Worm (Caenorhabditis elegans) whole organism, L1 larva: ENCODE data around the gene srr-3.

Experiments
- C16A3.4 ChIP-seq: fragments of 150-350 bp; optimal IDR thresholded peaks from 2 replicates; lab custom pipeline; 2014; ENCODE audit warnings: missing biosample characterization, missing genetic modification characterization
- C34B4.2 ChIP-seq: sonication (generic microtip); optimal IDR thresholded peaks from 2 replicates; lab custom pipeline; 2017; ENCODE audit warnings: mild to moderate bottlenecking, missing genetic modification characterization, missing compliant biosample characterization
- F16B12.6 ChIP-seq: fragments of 150-350 bp; optimal IDR thresholded peaks from 2 replicates; lab custom pipeline; 2014; ENCODE audit warnings: missing biosample characterization, missing genetic modification characterization
- aha-1 ChIP-seq: fragments of 150-350 bp; optimal IDR thresholded peaks from 2 replicates; lab custom pipeline; 2014; ENCODE audit warnings: missing biosample characterization, missing genetic modification characterization
- aly-2 ChIP-seq: fragments of 150-350 bp; optimal IDR thresholded peaks from 2 replicates; lab custom pipeline; 2014; ENCODE audit warnings: missing biosample characterization, missing genetic modification characterization
- blmp-1 ChIP-seq: fragments of 150-350 bp; optimal IDR thresholded peaks from 2 replicates; lab custom pipeline; 2014; ENCODE audit warnings: missing biosample characterization, missing genetic modification characterization
- ceh-63 ChIP-seq: fragments of 200-800 bp; sonication (Bioruptor generic); optimal IDR thresholded peaks from 2 replicates; lab custom pipeline; 2018; ENCODE audit warnings: mild to moderate bottlenecking, missing genetic modification characterization, missing compliant biosample characterization
- ceh-90 ChIP-seq: sonication (generic microtip); optimal IDR thresholded peaks from 2 replicates; lab custom pipeline; 2016; ENCODE audit warnings: missing genetic modification characterization, missing compliant biosample characterization
- egl-13 ChIP-seq: sonication (generic microtip); optimal IDR thresholded peaks from 2 replicates; lab custom pipeline; 2016; ENCODE audit warnings: missing genotype, missing genetic modification reagents, missing genetic modification characterization, missing compliant biosample characterization
- egl-27 ChIP-seq, 2 experiments: fragments of 150-350 bp in 1 of 2; sonication (generic microtip); optimal IDR thresholded peaks; 3 replicates each; lab custom pipeline; 2017 to 2018; ENCODE audit warnings: missing biosample characterization in 2 of 2, missing genetic modification characterization in 2 of 2, missing genetic modification reagents in 2 of 2
- elt-2 ChIP-seq: sonication (generic microtip); optimal IDR thresholded peaks from 2 replicates; lab custom pipeline; 2016; ENCODE audit warnings: missing genetic modification characterization, mild to moderate bottlenecking, inconsistent platforms, missing compliant biosample characterization, missing genetic modification reagents
- elt-3 ChIP-seq, 6 experiments: fragments of 150-350 bp in 1 of 6; sonication (generic microtip); optimal IDR thresholded peaks; 2 replicates each; lab custom pipeline; 2017 to 2018; ENCODE audit warnings: missing biosample characterization in 6 of 6, missing genetic modification characterization in 6 of 6, inconsistent platforms in 1 of 6
- fkh-10 ChIP-seq: sonication (generic microtip); optimal IDR thresholded peaks from 2 replicates; lab custom pipeline; 2017; ENCODE audit warnings: missing biosample characterization, missing genetic modification reagents, missing genetic modification characterization
- fkh-8 ChIP-seq: sonication (generic microtip); optimal IDR thresholded peaks from 2 replicates; lab custom pipeline; 2016; ENCODE audit warnings: mild to moderate bottlenecking, missing genetic modification characterization, missing compliant biosample characterization
- grh-1 ChIP-seq: fragments of 200-800 bp; sonication (Bioruptor generic); IDR thresholded peaks from 2 replicates; pipeline ENCODE4 v1.3.6; 2022; ENCODE audit warnings: missing genetic modification reagents, missing genetic modification characterization, missing compliant biosample characterization
- hlh-4 ChIP-seq: sonication (generic microtip); optimal IDR thresholded peaks from 2 replicates; lab custom pipeline; 2016; ENCODE audit warnings: mild to moderate bottlenecking, missing genetic modification characterization, missing compliant biosample characterization
- hpl-2 ChIP-seq: fragments of 150-350 bp; optimal IDR thresholded peaks from 2 replicates; lab custom pipeline; 2014; ENCODE audit warnings: missing biosample characterization, missing genetic modification reagents, missing genetic modification characterization
- isw-1 ChIP-seq: fragments of 200-800 bp; sonication (Bioruptor generic); IDR thresholded peaks from 2 replicates; pipeline ENCODE4 v1.3.6; 2022; ENCODE audit warnings: missing genetic modification characterization, missing compliant biosample characterization
- lin-39 ChIP-seq: fragments of 150-350 bp; optimal IDR thresholded peaks from 2 replicates; lab custom pipeline; 2014; ENCODE audit warnings: missing biosample characterization, missing genetic modification reagents, missing genetic modification characterization
- lir-3 ChIP-seq: sonication (generic microtip); optimal IDR thresholded peaks from 2 replicates; lab custom pipeline; 2016; ENCODE audit warnings: mild to moderate bottlenecking, missing genetic modification characterization, moderate library complexity, missing compliant biosample characterization; ENCODE audit not compliant: poor library complexity
- lsy-2 ChIP-seq, 2 experiments: fragments of 150-350 bp; optimal IDR thresholded peaks; 2 replicates each; lab custom pipeline; 2014; ENCODE audit warnings: missing biosample characterization in 2 of 2, missing genetic modification characterization in 2 of 2
- mab-9 ChIP-seq: fragments of 200-800 bp; sonication (Bioruptor generic); IDR thresholded peaks from 2 replicates; pipeline ENCODE4 v1.3.6; 2022; ENCODE audit warnings: missing genetic modification reagents, missing genetic modification characterization, missing compliant biosample characterization
- mef-2 ChIP-seq: fragments of 150-350 bp; optimal IDR thresholded peaks from 2 replicates; lab custom pipeline; 2014; ENCODE audit warnings: missing biosample characterization, missing genetic modification characterization
- mep-1 ChIP-seq: fragments of 150-350 bp; optimal IDR thresholded peaks from 2 replicates; lab custom pipeline; 2014; ENCODE audit warnings: missing biosample characterization, missing genetic modification characterization
- nhr-11 ChIP-seq: fragments of 150-350 bp; optimal IDR thresholded peaks from 2 replicates; lab custom pipeline; 2014; ENCODE audit warnings: missing biosample characterization, missing genetic modification characterization
- nhr-20 ChIP-seq: sonication (generic microtip); optimal IDR thresholded peaks from 2 replicates; lab custom pipeline; 2016; ENCODE audit warnings: mild to moderate bottlenecking, missing genetic modification characterization, missing compliant biosample characterization
- nhr-237 ChIP-seq: fragments of 150-350 bp; optimal IDR thresholded peaks from 2 replicates; lab custom pipeline; 2014; ENCODE audit warnings: missing biosample characterization, missing genetic modification characterization
- nhr-28 ChIP-seq: fragments of 150-350 bp; optimal IDR thresholded peaks from 2 replicates; lab custom pipeline; 2014; ENCODE audit warnings: missing biosample characterization, missing genetic modification characterization
- nhr-71 ChIP-seq: sonication (generic microtip); optimal IDR thresholded peaks from 2 replicates; lab custom pipeline; 2016; ENCODE audit warnings: mild to moderate bottlenecking, missing genetic modification characterization, moderate library complexity, missing compliant biosample characterization
- nhr-77 ChIP-seq: fragments of 150-350 bp; optimal IDR thresholded peaks from 2 replicates; lab custom pipeline; 2014; ENCODE audit warnings: missing biosample characterization, missing genetic modification characterization
- nhr-84 ChIP-seq: sonication (generic microtip); optimal IDR thresholded peaks from 2 replicates; lab custom pipeline; 2017; ENCODE audit warnings: missing biosample characterization, missing genetic modification characterization
- nhr-85 ChIP-seq: sonication (generic microtip); peaks from one replicate; lab custom pipeline; 2016; ENCODE audit warnings: missing genetic modification characterization, inconsistent platforms, missing compliant biosample characterization
- nhr-90 ChIP-seq: sonication (generic microtip); optimal IDR thresholded peaks from 2 replicates; lab custom pipeline; 2016; ENCODE audit warnings: mild to moderate bottlenecking, missing genetic modification characterization, missing compliant biosample characterization; ENCODE audit not compliant: poor library complexity
- pag-3 ChIP-seq: sonication (generic microtip); optimal IDR thresholded peaks from 2 replicates; lab custom pipeline; 2017; ENCODE audit warnings: missing genetic modification characterization, mild to moderate bottlenecking, missing compliant biosample characterization, antibody characterized with exemption, borderline replicate concordance; ENCODE audit not compliant: insufficient read depth
- pax-3 ChIP-seq: fragments of 200-800 bp; sonication (Bioruptor generic); optimal IDR thresholded peaks from 2 replicates; lab custom pipeline; 2018; ENCODE audit warnings: mild to moderate bottlenecking, missing genetic modification characterization, moderate library complexity, missing compliant biosample characterization
- snu-23 ChIP-seq: sonication (generic microtip); optimal IDR thresholded peaks from 2 replicates; lab custom pipeline; 2016; ENCODE audit warnings: missing genetic modification characterization, missing compliant biosample characterization
- sptf-1 ChIP-seq: fragments of 150-350 bp; optimal IDR thresholded peaks from 2 replicates; lab custom pipeline; 2014; ENCODE audit warnings: missing biosample characterization, missing genetic modification characterization
- swsn-7 ChIP-seq: sonication (generic microtip); optimal IDR thresholded peaks from 2 replicates; lab custom pipeline; 2016; ENCODE audit warnings: missing genetic modification characterization, missing compliant biosample characterization
- tlp-1 ChIP-seq: fragments of 150-350 bp; optimal IDR thresholded peaks from 2 replicates; lab custom pipeline; 2014; ENCODE audit warnings: missing biosample characterization, missing genetic modification characterization
- unc-30 ChIP-seq: sonication (generic microtip); optimal IDR thresholded peaks from 2 replicates; lab custom pipeline; 2017; ENCODE audit warnings: missing biosample characterization, missing genetic modification characterization
- unc-86 ChIP-seq: sonication (generic microtip); optimal IDR thresholded peaks from 2 replicates; lab custom pipeline; 2016; ENCODE audit warnings: missing genetic modification characterization, missing compliant biosample characterization
- unc-98 ChIP-seq: fragments of 200-800 bp; sonication (Bioruptor generic); IDR thresholded peaks from 2 replicates; pipeline ENCODE4 v1.3.6; 2022; ENCODE audit warnings: missing genetic modification characterization, missing compliant biosample characterization
- xbp-1 ChIP-seq: sonication (generic microtip); optimal IDR thresholded peaks from 2 replicates; lab custom pipeline; 2016; ENCODE audit warnings: missing genetic modification characterization, missing compliant biosample characterization
- ztf-4 ChIP-seq: fragments of 150-350 bp; optimal IDR thresholded peaks from 2 replicates; lab custom pipeline; 2014; ENCODE audit warnings: missing biosample characterization, missing genetic modification characterization

Gene srr-3

DNA sequence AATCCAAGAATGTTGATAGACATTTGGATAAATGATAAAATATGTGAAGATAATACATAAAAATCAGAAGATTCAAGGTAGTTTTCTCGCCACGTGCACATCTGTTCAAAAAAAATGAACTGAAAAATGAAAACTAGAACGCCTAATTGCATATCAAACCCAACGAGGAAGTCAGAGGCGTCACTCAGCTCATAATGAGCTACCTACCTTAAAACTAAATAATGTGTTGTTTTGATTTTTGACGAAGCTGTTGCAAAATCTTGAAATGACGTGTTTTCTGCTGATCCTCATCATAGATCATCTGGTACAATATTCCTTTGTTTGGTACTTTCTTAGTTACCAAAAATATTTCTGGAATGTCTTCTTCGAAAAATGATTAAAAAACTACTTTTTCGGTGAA lies 37.7 kb downstream of the srr-3 start, which contains the start of gene srh-138:
TSS of gene srh-138 (minus strand) at position 101 of the 400 bp plus-strand sequence.
- TF ChIP-seq aha-1 (tag; lab: Kevin White, UChicago) (no peak), blmp-1 (tag; lab: Kevin White, UChicago) (no peak), nhr-90 (tag; lab: Kevin White, UChicago) (no peak), mab-9 (GFP tag; lab: Robert Waterston, UW) (no peak), ceh-90 (tag; lab: Kevin White, UChicago) (no peak), nhr-84 (tag; lab: Kevin White, UChicago) (no peak), snu-23 (GFP tag; lab: Kevin White, UChicago) (no peak), elt-3 (tag; optimal IDR thresholded peaks at IDR 0.05; lab: Kevin White, UChicago) (no peak)

DNA sequence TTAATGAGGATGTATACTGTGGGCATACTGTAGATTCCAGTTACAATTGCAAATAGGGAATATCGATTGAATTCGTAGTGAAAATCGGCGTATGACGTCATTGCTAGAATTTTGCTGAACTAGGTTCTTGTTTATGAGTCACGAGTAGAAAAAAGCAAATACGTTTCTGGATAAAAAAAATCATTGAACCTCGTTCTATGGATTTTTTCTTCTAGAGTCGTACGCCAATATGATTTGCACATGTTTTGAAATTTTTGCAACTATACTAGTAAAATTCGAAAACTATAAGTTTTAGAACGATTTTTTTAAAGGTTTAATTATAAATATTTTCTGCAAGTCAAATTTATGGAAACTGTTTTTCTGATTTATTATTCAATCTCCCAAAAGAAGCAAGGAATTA lies 40.7 kb downstream of the srr-3 start, which contains the start of gene sru-44:
TSS of gene sru-44 (minus strand) at position 101 of the 400 bp plus-strand sequence.
- TF ChIP-seq swsn-7 (tag; lab: Kevin White, UChicago) (no peak), nhr-237 (tag; lab: Kevin White, UChicago) (no peak), elt-3 (tag; optimal IDR thresholded peaks at IDR 0.05; lab: Kevin White, UChicago) (no peak), unc-86 (tag; lab: Kevin White, UChicago) (no peak), snu-23 (GFP tag; lab: Kevin White, UChicago) (no peak), nhr-85 (no peak)

DNA sequence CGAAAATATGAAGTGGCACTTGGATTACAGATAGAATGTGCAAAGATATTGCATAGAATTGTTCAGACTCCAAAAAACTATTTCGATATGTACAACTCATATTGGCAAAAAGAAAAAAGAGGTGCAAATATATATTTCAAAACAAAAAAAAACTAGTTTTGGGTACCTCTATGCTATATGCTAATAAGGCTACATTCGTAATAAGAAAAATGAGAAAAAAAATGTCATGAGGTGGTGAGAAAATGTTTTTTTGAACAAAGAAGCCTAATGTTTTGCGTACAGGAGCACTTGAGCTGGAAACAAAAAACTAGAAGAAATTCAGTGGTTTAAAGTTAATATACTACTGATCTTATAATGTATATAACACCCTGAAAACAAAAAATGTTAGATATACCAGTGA lies 47.7 kb downstream of the srr-3 start, which contains the start of gene srh-142:
TSS of gene srh-142 (minus strand) at position 101 of the 400 bp plus-strand sequence.
- no peak for TF ChIP-seq isw-1 (GFP tag; lab: Robert Waterston, UW)
- TF ChIP-seq F16B12.6 (tag; lab: Kevin White, UChicago): no peak
- TF ChIP-seq ceh-63 (GFP tag; lab: Kevin White, UChicago): no peak
- TF ChIP-seq C16A3.4 (tag; lab: Kevin White, UChicago): no peak
- no peak for TF ChIP-seq fkh-10 (GFP tag; lab: Kevin White, UChicago)
- no peak for TF ChIP-seq unc-86 (tag; lab: Kevin White, UChicago)
- no peak for TF ChIP-seq elt-2 (tag; lab: Kevin White, UChicago)
- TF ChIP-seq egl-27 (tag; optimal IDR thresholded peaks at IDR 0.05; lab: Kevin White, UChicago): no peak
- TF ChIP-seq nhr-28 (tag; lab: Kevin White, UChicago): no peak
- no peak for TF ChIP-seq nhr-71 (tag; lab: Kevin White, UChicago)
- no peak for TF ChIP-seq mef-2 (tag; lab: Kevin White, UChicago)
- TF ChIP-seq C34B4.2: no peak

DNA sequence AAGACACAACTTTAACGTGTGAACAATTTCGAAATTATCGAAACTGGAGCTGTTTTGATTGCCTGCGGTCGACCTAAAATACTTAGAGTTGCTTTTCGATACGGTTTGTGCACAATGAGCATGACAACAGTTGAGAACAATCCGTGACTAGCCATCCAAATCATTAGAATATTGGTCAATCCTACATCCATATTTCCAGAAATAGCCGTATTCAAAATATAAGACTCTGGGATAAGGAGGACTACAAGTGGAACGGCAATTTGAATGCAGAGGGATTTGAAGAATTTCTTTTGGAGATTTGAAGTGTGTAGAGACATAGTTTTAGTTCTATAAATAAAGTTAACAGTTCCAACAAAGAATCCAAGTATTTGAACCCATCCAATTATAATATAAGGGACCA lies 49.2 kb downstream of the srr-3 start:
- no peak for TF ChIP-seq blmp-1 (tag; lab: Kevin White, UChicago)
- no peak for TF ChIP-seq nhr-28 (tag; lab: Kevin White, UChicago)
- no peak for TF ChIP-seq unc-30 (tag; lab: Kevin White, UChicago)
- no peak for TF ChIP-seq nhr-84 (tag; lab: Kevin White, UChicago)
- TF ChIP-seq hlh-4 (tag; lab: Kevin White, UChicago): no peak
- TF ChIP-seq snu-23 (GFP tag; lab: Kevin White, UChicago): no peak
- no peak for TF ChIP-seq nhr-237 (tag; lab: Kevin White, UChicago)
- no peak for TF ChIP-seq unc-86 (tag; lab: Kevin White, UChicago)
- no peak for TF ChIP-seq lir-3 (tag; lab: Kevin White, UChicago)
- TF ChIP-seq nhr-11 (tag; lab: Kevin White, UChicago): no peak
- no peak for TF ChIP-seq F16B12.6 (tag; lab: Kevin White, UChicago)
- TF ChIP-seq hpl-2 (GFP tag; lab: Kevin White, UChicago): no peak
- TF ChIP-seq lsy-2 (tag; optimal IDR thresholded peaks at IDR 0.05; lab: Kevin White, UChicago): no peak
- TF ChIP-seq unc-98 (GFP tag; lab: Robert Waterston, UW): no peak
- TF ChIP-seq nhr-20 (tag; lab: Kevin White, UChicago): no peak
- no peak for TF ChIP-seq lin-39 (tag; lab: Kevin White, UChicago)
- TF ChIP-seq egl-27 (tag; optimal IDR thresholded peaks at IDR 0.05; lab: Kevin White, UChicago): no peak

DNA sequence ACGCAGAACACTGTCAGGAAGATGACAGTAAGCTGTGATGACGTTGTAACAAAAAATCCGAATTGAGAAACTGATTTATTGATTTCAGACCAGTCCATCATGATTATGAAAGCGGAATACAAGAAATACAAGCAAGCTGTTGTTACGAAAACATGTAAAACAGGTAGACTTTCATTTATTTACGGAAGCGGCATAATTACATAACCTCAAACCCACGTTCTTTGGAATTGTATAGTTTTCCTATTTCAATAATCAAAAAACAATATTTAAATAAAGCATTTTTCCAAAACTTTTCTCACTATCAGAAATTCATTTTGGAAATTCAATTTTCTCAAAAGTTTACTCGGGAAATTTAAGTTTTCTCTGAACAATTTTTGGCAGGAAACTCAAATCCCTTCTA lies 49.9 kb downstream of the srr-3 start, which contains the start of gene str-15:
TSS of gene str-15 (minus strand) at position 101 of the 400 bp plus-strand sequence.
- TF ChIP-seq ztf-4 (tag; lab: Kevin White, UChicago) (no peak), egl-13 (tag; lab: Kevin White, UChicago) (no peak), sptf-1 (no peak), pag-3 (tag; lab: Kevin White, UChicago) (no peak), fkh-10 (GFP tag; lab: Kevin White, UChicago) (no peak), fkh-8 (no peak), pax-3 (tag; lab: Kevin White, UChicago) (no peak), tlp-1 (tag; lab: Kevin White, UChicago) (no peak), xbp-1 (tag; lab: Kevin White, UChicago) (no peak), swsn-7 (tag; lab: Kevin White, UChicago) (no peak), mep-1 (tag; lab: Kevin White, UChicago) (no peak), grh-1 (GFP tag; lab: Robert Waterston, UW) (no peak), aly-2 (tag; lab: Kevin White, UChicago) (no peak), nhr-77 (tag; lab: Kevin White, UChicago) (no peak)
